Fruit fly (Drosophila melanogaster): ENCODE measurements around the gene B52.
A peak's percentile ranks its signal among the peaks of the same experiment; 100 is the strongest.

Gene B52

DNA sequence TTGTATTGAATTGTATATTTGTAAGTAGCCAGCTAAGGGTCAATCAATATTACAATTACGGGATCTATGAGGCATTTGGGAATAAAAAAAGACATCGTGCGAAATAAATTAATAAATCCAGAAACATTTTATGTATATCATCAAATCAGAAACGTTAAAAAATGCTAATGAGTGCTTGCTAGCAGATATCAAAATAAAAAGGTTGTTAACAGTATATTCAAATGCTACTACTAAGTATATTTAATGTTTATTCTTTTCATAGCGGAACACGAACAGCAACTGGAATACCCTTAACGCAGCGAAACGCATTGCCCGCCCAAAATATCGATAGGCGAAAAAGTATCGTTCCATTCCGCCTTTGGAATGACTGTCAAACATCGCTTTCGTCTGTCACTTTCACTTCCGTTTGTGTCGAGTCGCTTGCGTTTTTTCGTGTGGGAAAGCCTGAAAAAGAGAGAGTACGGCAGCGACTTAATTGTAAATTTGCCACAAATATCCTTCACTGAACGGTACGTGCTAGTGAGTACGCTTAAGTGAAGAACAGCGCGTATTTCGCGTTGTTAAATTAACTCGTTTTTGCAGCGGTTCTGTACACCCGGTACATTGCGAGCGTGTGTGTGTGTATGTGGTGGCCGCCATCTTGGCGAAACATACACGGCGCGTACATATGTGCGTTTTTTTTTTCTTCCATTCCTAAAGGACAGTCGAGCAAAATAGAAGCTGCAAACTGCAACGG is at the start of gene B52:
TSS of gene B52 (plus strand) at position 388 of the 736 bp plus-strand sequence.
- peak; percentile 71 for TF ChIP-seq noc (tag; optimal IDR thresholded peaks at IDR 0.05)

- no peak for TF ChIP-seq noc (tag; optimal IDR thresholded peaks at IDR 0.05)
Measured at dm6 chr3R:13612333-13612732, 48.8 kb upstream of the B52 start, which contains the start of gene CG9757. Gene CG9757, minus strand, starts transcription at chr3R:13612433.

DNA sequence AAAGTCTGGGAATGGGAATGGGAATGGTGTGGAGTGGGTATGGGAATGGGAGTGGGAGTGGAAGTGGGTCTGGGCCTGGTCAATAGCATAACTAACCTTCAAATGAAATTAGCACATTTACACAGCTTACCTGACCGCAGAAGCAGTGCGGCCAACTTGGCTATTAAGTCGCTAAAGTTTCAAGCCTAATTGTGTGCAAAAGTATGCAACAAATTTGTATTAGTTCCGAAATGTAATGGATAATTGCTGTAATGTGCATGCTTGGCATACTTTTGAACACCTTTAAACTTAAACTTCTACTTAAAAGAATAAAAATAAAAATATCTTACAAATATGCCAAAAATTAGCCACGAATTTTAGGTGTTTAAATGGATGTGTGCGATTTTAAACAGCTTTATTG is 46.1 kb upstream of the B52 start:
- no peak for TF ChIP-seq noc (tag; optimal IDR thresholded peaks at IDR 0.05)

DNA sequence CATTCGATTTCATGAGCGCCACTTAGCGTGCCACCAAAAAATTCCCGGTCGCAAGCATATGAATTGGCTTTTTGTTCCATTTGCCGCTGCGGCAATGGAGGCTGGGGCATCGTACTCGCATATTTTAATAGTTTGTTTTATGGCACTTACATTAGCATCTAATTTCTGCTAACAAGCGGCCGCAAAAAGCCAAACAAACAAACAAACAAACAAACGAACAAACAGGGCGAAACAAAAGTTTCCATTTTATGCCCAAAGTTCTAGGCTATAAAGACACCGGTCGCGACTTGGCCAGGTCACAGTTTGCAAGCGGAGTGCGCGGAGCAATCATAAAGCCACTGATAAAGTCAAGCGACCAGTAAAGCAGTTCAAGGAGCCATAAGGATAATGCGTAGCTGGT is 45.5 kb upstream of the B52 start, which contains the start of gene CG9269:
TSS of gene CG9269 (plus strand) at position 301 of the 400 bp plus-strand sequence.
- TF ChIP-seq noc (tag; optimal IDR thresholded peaks at IDR 0.05), result no peak

DNA sequence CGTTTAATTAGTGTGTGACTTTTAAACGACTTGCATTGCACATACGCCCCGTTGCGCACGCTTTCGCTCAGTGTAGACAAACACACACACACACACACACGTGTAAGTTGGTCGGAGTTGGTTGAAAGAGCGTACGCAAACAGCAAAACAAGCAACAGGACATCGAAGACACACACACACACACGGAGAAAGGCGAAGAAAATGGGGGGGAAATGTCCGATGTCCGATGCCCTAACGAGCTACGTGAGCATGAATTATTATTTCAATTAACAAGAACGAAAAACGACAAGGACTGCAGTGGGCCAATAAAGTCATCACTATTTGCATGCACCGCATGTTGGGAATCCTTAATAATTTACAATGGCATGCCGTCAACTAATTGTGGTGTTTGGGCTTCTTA is 43.9 kb upstream of the B52 start:
- TF ChIP-seq noc (tag; optimal IDR thresholded peaks at IDR 0.05), result no peak

dm6 chr3R:13631642-13632041 is 29.5 kb upstream of the B52 start, which contains the start of gene CG10841:
Gene CG10841, plus strand, starts transcription at chr3R:13631942.
- TF ChIP-seq noc (tag; optimal IDR thresholded peaks at IDR 0.05), result no peak

- no peak for TF ChIP-seq noc (tag; optimal IDR thresholded peaks at IDR 0.05)
Measured at dm6 chr3R:13644778-13645660, 16.1 kb upstream of the B52 start.

DNA sequence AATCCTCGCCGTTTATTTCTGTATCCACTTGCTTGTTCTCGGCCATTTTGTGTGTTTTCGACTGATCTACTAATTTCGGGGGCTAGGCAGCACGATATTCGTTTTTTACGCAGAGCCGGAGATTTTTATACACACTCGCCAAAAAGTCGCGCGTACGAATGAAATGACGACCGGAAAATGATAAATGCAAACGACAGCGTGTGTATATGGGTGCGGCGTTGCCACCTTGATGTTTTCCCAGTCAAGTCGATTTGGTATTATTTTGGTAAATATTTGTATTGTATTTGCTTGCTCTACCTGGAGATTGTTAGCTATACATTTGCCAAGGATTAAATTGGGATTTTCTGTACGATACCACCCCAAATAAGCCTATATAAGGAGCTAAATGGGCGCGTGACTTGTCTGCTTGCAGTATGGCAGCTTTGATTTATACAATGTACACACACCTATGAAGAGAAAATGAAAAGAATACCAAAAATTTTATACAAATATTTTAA is 15.2 kb upstream of the B52 start, which contains the start of gene sqd:
TSS of gene sqd (minus strand) at position 431 of the 497 bp plus-strand sequence.
- TF ChIP-seq noc (tag; optimal IDR thresholded peaks at IDR 0.05), result no peak

DNA sequence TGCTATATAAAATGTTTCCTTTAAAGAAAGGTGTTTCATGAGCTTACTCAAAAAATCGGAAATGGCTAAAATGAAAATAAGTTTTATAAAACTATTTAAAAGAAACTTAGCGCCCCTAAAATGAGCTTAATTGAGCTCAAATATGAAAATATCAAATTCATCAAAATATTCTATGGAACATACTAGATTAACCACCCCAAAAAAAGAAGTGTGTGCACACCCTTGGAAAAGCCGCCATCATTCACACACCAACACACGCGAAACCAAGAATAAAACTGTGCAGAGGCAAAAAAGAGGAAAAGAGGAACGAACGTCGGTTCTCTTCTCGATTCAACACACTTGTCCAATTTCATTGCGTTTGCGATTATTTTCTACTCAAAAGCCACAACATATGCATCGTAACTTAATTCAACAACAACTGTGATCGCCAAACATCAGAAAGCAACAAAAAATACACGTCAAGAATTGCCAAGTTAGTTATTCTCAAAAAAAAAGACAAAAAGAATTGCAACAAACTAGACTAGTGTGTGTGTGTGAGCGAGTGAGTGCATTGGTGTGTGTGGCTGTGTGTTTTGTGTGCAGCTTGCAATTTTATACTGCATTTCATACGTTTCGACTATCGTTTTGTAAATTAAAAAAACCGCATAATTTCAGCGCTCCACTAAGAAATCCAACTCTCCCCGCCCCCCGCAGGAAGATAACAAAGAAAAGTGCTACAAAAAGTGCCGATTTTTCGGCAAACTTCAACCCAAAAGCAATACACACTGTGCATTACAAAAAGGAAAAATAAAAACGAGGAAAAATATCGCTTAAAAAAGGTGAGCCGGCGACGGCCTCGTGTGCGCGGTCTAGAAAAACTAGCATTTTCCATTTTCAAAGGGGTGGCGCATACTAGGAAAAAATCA is 14.1 kb upstream of the B52 start, which contains the start of gene rin:
TSS of gene rin (plus strand) at position 276 of the 905 bp plus-strand sequence.
- no peak for TF ChIP-seq noc (tag; optimal IDR thresholded peaks at IDR 0.05)

- TF ChIP-seq noc (tag; optimal IDR thresholded peaks at IDR 0.05), result no peak
Measured at dm6 chr3R:13647734-13648541, 13.2 kb upstream of the B52 start.

DNA sequence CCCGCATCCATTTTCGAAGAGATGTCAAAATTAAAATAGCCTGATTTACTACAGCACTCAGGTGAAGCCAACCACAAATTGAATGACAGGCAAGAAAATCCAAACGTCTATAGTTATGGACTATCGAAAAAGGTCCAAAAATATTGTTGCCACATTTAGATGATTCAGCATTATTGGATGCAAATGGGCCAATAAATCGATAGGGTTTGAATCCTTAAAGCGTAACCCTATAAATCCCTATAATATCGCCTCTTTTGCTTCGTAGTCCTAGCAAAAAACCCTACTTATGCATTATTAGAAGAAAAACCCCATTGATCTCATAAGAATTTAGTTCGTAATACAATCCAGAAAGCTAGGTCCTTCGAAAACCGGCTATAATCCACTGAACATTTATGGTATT is 4.8 kb upstream of the B52 start, which contains the start of gene Rbp4:
TSS of gene Rbp4 (minus strand) at position 101 of the 400 bp plus-strand sequence.
- no peak for TF ChIP-seq noc (tag; optimal IDR thresholded peaks at IDR 0.05)

DNA sequence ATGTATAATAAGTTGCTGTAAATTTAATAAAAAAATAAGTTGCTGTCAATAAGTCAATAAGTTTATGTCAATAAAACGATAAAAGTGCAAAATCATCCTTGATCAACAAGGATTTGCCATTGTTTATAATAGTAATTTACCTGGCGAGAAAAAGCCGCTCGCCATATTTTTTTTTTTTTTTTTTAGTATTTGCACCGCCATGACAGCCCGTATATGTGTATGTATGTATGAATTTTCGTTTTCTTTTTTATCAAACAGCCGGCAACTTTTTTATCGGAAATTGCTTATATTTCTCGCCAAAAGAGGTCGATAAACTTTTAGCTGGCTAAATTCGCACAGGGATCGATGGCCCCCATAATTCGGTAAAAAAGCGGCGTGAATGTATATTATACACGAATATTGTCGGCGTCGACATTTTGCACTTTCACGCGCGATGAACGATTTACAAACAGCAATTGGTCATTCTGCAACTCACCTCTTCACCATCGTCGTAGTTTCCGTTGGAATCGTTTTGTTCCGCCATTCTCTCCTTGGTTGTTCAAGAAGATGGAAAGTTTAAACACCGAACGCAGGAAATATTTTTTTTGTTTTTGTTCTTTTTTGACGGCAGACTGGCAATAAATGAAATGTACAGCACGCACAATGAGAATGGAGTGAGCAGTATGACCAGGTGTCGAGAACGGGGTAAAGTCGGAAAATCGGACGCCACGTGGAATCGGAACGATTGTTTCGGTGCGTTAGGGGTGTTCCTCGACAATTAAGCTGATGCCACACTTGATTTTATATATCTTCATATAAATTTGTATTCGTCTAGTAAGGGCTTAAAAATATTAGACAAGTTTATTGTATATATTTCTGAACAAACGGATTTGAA is 1.0 kb upstream of the B52 start, which contains the start of gene Hrb87F:
TSS of gene Hrb87F (minus strand) at position 667 of the 874 bp plus-strand sequence.
- no peak for TF ChIP-seq noc (tag; optimal IDR thresholded peaks at IDR 0.05)

DNA sequence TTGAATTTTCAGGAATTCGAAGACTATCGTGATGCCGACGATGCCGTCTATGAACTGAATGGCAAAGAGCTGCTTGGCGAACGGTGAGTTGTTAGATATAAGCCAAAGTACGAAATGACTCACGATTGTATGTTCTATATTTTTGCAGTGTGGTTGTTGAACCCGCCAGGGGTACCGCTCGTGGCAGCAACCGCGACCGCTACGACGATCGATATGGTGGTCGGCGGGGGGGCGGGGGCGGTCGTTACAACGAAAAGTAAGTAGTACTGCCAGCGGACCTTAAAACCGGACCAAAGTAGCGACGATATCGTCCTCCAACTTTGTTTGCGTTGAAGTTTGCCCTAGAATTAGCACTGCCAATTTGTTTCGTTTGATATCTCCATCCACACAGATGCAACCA is 1.0 kb downstream of the B52 start:
- no peak for TF ChIP-seq noc (tag; optimal IDR thresholded peaks at IDR 0.05)

All from whole organism, larva.